Fruit fly (Drosophila melanogaster): Measurements from ENCODE around the gene CG4462.

Gene CG4462

DNA sequence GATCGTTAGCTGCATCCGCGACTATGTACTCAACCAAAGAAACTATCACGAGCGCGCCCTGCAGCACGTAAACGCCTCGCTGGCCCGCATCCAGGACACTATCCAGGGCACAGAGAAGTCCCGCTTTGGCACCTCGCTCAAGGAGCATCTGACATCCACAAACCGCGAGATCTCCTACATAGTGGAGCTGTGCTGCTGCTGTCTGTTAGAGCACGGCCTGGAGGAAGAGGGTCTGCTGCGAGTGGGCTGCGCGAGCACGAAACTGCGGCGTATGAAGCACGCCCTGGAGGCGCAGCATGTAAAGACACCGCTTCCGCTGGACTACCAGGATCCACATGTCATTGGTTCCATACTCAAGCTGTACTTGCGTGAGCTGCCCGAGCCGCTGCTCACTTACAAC, 14.1 kb downstream of the CG4462 start:
- TF ChIP-seq Mio (GFP tag; optimal IDR thresholded peaks at IDR 0.05) (no peak), woc (GFP tag; optimal IDR thresholded peaks at IDR 0.05) (no peak), Rel (GFP tag; optimal IDR thresholded peaks at IDR 0.05) (no peak), Rel (tag; optimal IDR thresholded peaks at IDR 0.05) (no peak), dmrt93B (GFP tag; optimal IDR thresholded peaks at IDR 0.05) (no peak), psq (GFP tag; optimal IDR thresholded peaks at IDR 0.05) (no peak), sv (GFP tag; optimal IDR thresholded peaks at IDR 0.05) (no peak), usp (GFP tag; optimal IDR thresholded peaks at IDR 0.05) (no peak), h (GFP tag; optimal IDR thresholded peaks at IDR 0.05) (no peak), dl (GFP tag; optimal IDR thresholded peaks at IDR 0.05; ENCODE audit: insufficient read depth in 1 of 2, partially characterized antibody in 2 of 2) (no peak), rgr (GFP tag; optimal IDR thresholded peaks at IDR 0.05) (no peak), N (GFP tag; optimal IDR thresholded peaks at IDR 0.05) (no peak), HLH106 (tag; optimal IDR thresholded peaks at IDR 0.05) (no peak), lola (GFP tag; optimal IDR thresholded peaks at IDR 0.05) (no peak)

DNA sequence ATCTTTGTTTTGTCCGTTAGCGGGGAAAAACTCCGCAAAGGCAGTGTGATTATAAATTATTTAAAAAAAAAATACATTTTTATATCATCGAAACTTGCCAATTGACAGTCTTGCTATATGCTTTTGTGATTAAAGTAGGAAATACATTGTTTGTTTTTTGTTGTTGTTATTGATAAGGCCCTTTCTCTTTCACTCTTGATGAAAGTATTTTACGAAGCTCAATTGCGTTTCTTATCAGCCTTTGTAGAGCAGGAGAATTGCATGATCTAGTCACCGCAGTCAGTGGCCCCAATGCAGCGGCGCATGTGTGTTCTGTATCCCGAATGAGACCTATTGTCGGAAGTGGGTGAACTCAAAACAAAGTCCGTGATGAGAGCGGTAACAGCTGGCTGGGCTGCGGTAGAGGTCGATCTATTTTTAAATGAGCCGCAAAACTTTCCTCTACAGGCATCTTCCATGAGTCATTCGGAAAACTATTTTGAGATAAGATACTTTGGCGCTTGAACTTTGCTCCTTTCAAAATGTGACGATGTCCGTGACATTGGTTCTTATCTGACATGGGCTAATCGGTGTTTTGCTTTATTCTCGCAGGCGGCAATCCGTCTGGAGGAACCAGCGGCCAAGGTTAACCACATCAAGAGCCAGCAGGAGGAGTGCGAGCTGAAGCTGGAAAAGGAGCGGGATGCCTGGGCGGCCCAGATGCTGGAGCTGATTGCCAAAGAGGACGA, 14.7 kb downstream of the CG4462 start:
- no peak for TF ChIP-seq Rel (GFP tag; optimal IDR thresholded peaks at IDR 0.05)
- TF ChIP-seq Rel (tag; optimal IDR thresholded peaks at IDR 0.05), result peak; percentile 83
- TF ChIP-seq Jra (GFP tag; optimal IDR thresholded peaks at IDR 0.05), result no peak
- peak; percentile 7 for TF ChIP-seq br (GFP tag; optimal IDR thresholded peaks at IDR 0.05)
- no peak for TF ChIP-seq woc (GFP tag; optimal IDR thresholded peaks at IDR 0.05)
- TF ChIP-seq sage (GFP tag; optimal IDR thresholded peaks at IDR 0.05), result no peak
- TF ChIP-seq Dif (GFP tag; optimal IDR thresholded peaks at IDR 0.05; ENCODE audit: partially characterized antibody), result no peak
- TF ChIP-seq lola (GFP tag; optimal IDR thresholded peaks at IDR 0.05), result no peak
- no peak for TF ChIP-seq dmrt93B (GFP tag; optimal IDR thresholded peaks at IDR 0.05)
- no peak for TF ChIP-seq usp (GFP tag; optimal IDR thresholded peaks at IDR 0.05)

DNA sequence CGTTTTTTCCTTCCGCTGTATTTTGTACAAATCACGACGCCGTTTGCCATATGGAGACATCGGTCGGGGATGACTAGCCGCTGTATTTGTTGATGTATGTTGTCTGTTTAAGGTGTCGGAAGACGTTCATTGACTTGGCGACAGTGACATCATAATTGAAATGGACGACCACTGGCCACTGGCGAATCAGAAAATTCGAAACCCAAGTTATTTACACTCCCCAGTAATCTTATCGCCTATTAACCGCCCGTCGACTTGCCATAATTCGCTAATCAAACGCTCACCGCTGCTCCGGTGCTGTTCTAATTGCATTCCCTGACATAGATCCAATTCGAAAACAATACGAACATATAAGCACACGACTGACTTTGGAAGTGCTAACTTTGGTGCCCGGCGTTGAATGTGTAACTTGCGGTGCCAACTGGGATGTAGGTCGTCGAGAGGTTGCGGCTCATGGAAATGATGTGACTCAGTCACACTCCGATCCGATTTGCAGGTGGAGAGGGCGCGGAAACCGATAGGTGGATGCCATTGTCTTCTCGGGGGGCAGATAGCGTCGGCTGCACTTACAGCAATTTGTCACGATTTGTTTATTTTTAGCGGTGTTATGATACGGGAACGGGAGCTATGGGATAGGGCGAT, 15.5 kb downstream of the CG4462 start:
- no peak for TF ChIP-seq Dfd (GFP tag; optimal IDR thresholded peaks at IDR 0.05)
- no peak for TF ChIP-seq Myc (optimal IDR thresholded peaks at IDR 0.05)
- TF ChIP-seq brk (GFP tag; optimal IDR thresholded peaks at IDR 0.05), result no peak
- no peak for TF ChIP-seq Sp1 (GFP tag; optimal IDR thresholded peaks at IDR 0.05)
- no peak for TF ChIP-seq Hr83 (GFP tag; optimal IDR thresholded peaks at IDR 0.05; ENCODE audit: poor library complexity, severe bottlenecking)
- no peak for TF ChIP-seq woc (GFP tag; optimal IDR thresholded peaks at IDR 0.05)
- no peak for TF ChIP-seq h (GFP tag; optimal IDR thresholded peaks at IDR 0.05)
- TF ChIP-seq dsf (GFP tag; optimal IDR thresholded peaks at IDR 0.05; ENCODE audit: borderline replicate concordance), result no peak
- no peak for TF ChIP-seq Vsx2 (GFP tag; optimal IDR thresholded peaks at IDR 0.05; ENCODE audit: partially characterized antibody)
- no peak for TF ChIP-seq dl (GFP tag; optimal IDR thresholded peaks at IDR 0.05; ENCODE audit: insufficient read depth in 1 of 2, partially characterized antibody in 2 of 2)
- no peak for TF ChIP-seq HLH106 (tag; optimal IDR thresholded peaks at IDR 0.05)
- TF ChIP-seq CG32264 (GFP tag; optimal IDR thresholded peaks at IDR 0.05), result no peak
- TF ChIP-seq GATAd (GFP tag; optimal IDR thresholded peaks at IDR 0.05), result no peak
- TF ChIP-seq psq (GFP tag; optimal IDR thresholded peaks at IDR 0.05), result no peak
- no peak for TF ChIP-seq Jra (GFP tag; optimal IDR thresholded peaks at IDR 0.05)
- TF ChIP-seq br (GFP tag; optimal IDR thresholded peaks at IDR 0.05), result no peak
- TF ChIP-seq lola (GFP tag; optimal IDR thresholded peaks at IDR 0.05), result no peak
- TF ChIP-seq sv (GFP tag; optimal IDR thresholded peaks at IDR 0.05), result no peak
- no peak for TF ChIP-seq pan (optimal IDR thresholded peaks at IDR 0.05)
- no peak for TF ChIP-seq Mio (GFP tag; optimal IDR thresholded peaks at IDR 0.05)

DNA sequence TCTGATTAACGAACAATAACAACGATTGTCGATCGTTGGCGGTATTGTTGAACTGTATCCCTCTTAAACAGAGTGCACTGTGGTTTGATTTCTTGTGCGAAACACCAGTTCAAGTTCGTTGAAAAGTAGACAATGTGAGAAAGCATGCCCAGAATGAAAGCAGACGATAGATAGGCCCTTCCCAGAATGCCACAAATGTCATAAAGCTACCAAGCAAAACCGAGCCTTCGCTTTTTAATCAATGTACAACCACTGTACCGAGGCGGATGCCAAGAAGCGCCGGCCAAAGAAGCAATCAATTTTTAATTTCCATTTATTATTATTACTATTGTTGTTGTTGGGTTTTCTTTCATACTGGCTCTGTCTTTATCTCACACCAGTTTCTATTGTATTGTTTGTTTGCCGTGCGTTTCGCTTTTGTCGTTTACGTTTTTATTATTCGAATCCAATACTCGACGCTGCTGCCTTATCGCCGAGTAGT, 16.3 kb downstream of the CG4462 start:
- TF ChIP-seq CG9705 (GFP tag; optimal IDR thresholded peaks at IDR 0.05) (no peak), Abd-B (GFP tag; optimal IDR thresholded peaks at IDR 0.05) (no peak), Mio (GFP tag; optimal IDR thresholded peaks at IDR 0.05) (no peak), Rel (GFP tag; optimal IDR thresholded peaks at IDR 0.05) (peak; percentile 17), Rel (tag; optimal IDR thresholded peaks at IDR 0.05) (no peak), ey (GFP tag; optimal IDR thresholded peaks at IDR 0.05) (peak; percentile 83), Hnf4 (GFP tag; optimal IDR thresholded peaks at IDR 0.05) (peak; percentile 80), Dfd (GFP tag; optimal IDR thresholded peaks at IDR 0.05) (no peak), dmrt93B (GFP tag; optimal IDR thresholded peaks at IDR 0.05) (peak; percentile 44), sage (GFP tag; optimal IDR thresholded peaks at IDR 0.05) (peak; percentile 40), foxo (GFP tag; optimal IDR thresholded peaks at IDR 0.05) (peak; percentile 5 to 85), h (GFP tag; optimal IDR thresholded peaks at IDR 0.05) (peak; percentile 88), rgr (GFP tag; optimal IDR thresholded peaks at IDR 0.05) (peak; percentile 87), CG32264 (GFP tag; optimal IDR thresholded peaks at IDR 0.05) (peak; percentile 64), brk (GFP tag; optimal IDR thresholded peaks at IDR 0.05) (peak; percentile 75), lola (GFP tag; optimal IDR thresholded peaks at IDR 0.05) (no peak), psq (GFP tag; optimal IDR thresholded peaks at IDR 0.05) (peak; percentile 69), HLH106 (tag; optimal IDR thresholded peaks at IDR 0.05) (peak; percentile 40), N (GFP tag; optimal IDR thresholded peaks at IDR 0.05) (no peak), sv (GFP tag; optimal IDR thresholded peaks at IDR 0.05) (peak; percentile 77), Hr83 (GFP tag; optimal IDR thresholded peaks at IDR 0.05; ENCODE audit: poor library complexity, severe bottlenecking) (peak; percentile 45), Hr78 (GFP tag; optimal IDR thresholded peaks at IDR 0.05) (no peak), dsf (GFP tag; optimal IDR thresholded peaks at IDR 0.05; ENCODE audit: borderline replicate concordance) (peak; percentile 23), br (GFP tag; optimal IDR thresholded peaks at IDR 0.05) (peak; percentile 88), tai (GFP tag; optimal IDR thresholded peaks at IDR 0.05) (no peak), fru (GFP tag; optimal IDR thresholded peaks at IDR 0.05) (peak; percentile 69), jim (GFP tag; optimal IDR thresholded peaks at IDR 0.05) (no peak), Sp1 (GFP tag; optimal IDR thresholded peaks at IDR 0.05) (peak; percentile 39), pan (optimal IDR thresholded peaks at IDR 0.05) (no peak), Jra (GFP tag; optimal IDR thresholded peaks at IDR 0.05) (peak; percentile 56), dl (GFP tag; optimal IDR thresholded peaks at IDR 0.05; ENCODE audit: insufficient read depth in 1 of 2, partially characterized antibody in 2 of 2) (no peak)
